Worm (Caenorhabditis elegans) whole organism, mixed stage, embryonic: ENCODE data around the gene comt-1.

Experiments used
- ces-1 ChIP-seq: fragments of 150-350 bp; optimal IDR thresholded peaks from 2 replicates; lab custom pipeline; 2014; ENCODE audit warnings: missing biosample characterization, missing genetic modification reagents, missing genetic modification characterization
- lin-32 ChIP-seq: fragments of 200-800 bp; sonication (Bioruptor generic); optimal IDR thresholded peaks from 2 replicates; lab custom pipeline; 2018; ENCODE audit warnings: mild to moderate bottlenecking, missing genetic modification characterization, missing compliant biosample characterization
- lsy-2 ChIP-seq: fragments of 150-350 bp; optimal IDR thresholded peaks from 2 replicates; lab custom pipeline; 2014; ENCODE audit warnings: missing biosample characterization, missing genetic modification characterization
- nhr-12 ChIP-seq: fragments of 150-350 bp; optimal IDR thresholded peaks from 2 replicates; lab custom pipeline; 2014; ENCODE audit warnings: missing biosample characterization, missing genetic modification characterization
- nhr-28 ChIP-seq: fragments of 150-350 bp; optimal IDR thresholded peaks from 2 replicates; lab custom pipeline; 2014; ENCODE audit warnings: missing biosample characterization, missing genetic modification characterization
- pha-4 ChIP-seq: fragments of 150-350 bp; optimal IDR thresholded peaks from 2 replicates; lab custom pipeline; 2018; ENCODE audit warnings: missing biosample characterization, missing genetic modification reagents, missing genetic modification characterization
- snpc-4 ChIP-seq: fragments of 150-350 bp; optimal IDR thresholded peaks from 2 replicates; lab custom pipeline; 2014; ENCODE audit warnings: missing biosample characterization, missing genetic modification characterization
- unc-62 ChIP-seq: fragments of 150-350 bp; optimal IDR thresholded peaks from 2 replicates; lab custom pipeline; 2014; ENCODE audit warnings: missing biosample characterization, missing genetic modification reagents, missing genetic modification characterization
- ztf-11 ChIP-seq: fragments of 150-350 bp; optimal IDR thresholded peaks from 2 replicates; lab custom pipeline; 2014; ENCODE audit warnings: missing biosample characterization, missing genetic modification characterization

DNA sequence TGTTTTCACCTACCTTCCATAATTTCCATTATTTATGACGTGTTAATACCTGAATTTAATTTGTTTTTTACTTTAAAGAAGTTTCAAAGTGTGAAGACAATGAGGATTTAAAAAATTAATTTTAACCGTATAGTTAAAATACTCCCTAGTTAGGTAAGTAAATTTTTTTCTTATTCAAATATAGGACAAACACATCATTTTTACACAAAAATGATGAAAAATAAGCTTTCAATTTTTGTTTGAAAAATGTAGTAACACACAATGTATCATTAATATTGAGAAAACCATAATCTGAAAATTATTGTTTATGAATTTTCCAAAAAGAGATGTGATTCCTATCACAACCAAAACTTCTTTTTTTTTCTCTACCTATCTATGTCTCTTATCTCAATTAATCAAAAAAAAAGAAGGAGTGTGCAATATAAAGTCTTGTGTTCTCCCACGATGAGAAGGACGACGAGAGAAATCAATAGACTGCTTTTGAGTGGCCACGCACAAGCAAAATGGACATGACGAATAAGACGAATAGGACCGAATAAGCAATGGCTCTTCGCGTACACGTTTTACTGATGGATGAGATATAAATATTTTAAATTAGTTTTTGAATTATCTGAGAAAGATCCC, 48.1 kb downstream of the comt-1 start, which contains the start of gene C14A11.6:
- TF ChIP-seq pha-4 (tag; lab: Kevin White, UChicago) (no peak), nhr-12 (tag; lab: Kevin White, UChicago) (no peak), snpc-4 (tag; lab: Kevin White, UChicago) (no peak), nhr-28 (tag; lab: Kevin White, UChicago) (no peak), unc-62 (GFP tag; lab: Kevin White, UChicago) (no peak), lin-32 (GFP tag; lab: Kevin White, UChicago) (no peak), ces-1 (GFP tag; lab: Kevin White, UChicago) (no peak), ztf-11 (tag; lab: Kevin White, UChicago) (no peak), lsy-2 (no peak)
